Worm (Caenorhabditis elegans) whole organism, L1 larva: ENCODE measurements around the gene W06A7.4.

Source experiments
- C16A3.4 ChIP-seq: fragments of 150-350 bp; optimal IDR thresholded peaks from 2 replicates; lab custom pipeline; 2014; ENCODE audit warnings: missing biosample characterization, missing genetic modification characterization
- C34B4.2 ChIP-seq: sonication (generic microtip); optimal IDR thresholded peaks from 2 replicates; lab custom pipeline; 2017; ENCODE audit warnings: mild to moderate bottlenecking, missing genetic modification characterization, missing compliant biosample characterization
- aly-2 ChIP-seq: fragments of 150-350 bp; optimal IDR thresholded peaks from 2 replicates; lab custom pipeline; 2014; ENCODE audit warnings: missing biosample characterization, missing genetic modification characterization
- blmp-1 ChIP-seq: fragments of 150-350 bp; optimal IDR thresholded peaks from 2 replicates; lab custom pipeline; 2014; ENCODE audit warnings: missing biosample characterization, missing genetic modification characterization
- ceh-63 ChIP-seq: fragments of 200-800 bp; sonication (Bioruptor generic); optimal IDR thresholded peaks from 2 replicates; lab custom pipeline; 2018; ENCODE audit warnings: mild to moderate bottlenecking, missing genetic modification characterization, missing compliant biosample characterization
- ceh-8 ChIP-seq: fragments of 200-800 bp; sonication (Bioruptor generic); optimal IDR thresholded peaks from 2 replicates; lab custom pipeline; 2018; ENCODE audit warnings: mild to moderate bottlenecking, missing genetic modification characterization, moderate library complexity, missing compliant biosample characterization
- ceh-90 ChIP-seq: sonication (generic microtip); optimal IDR thresholded peaks from 2 replicates; lab custom pipeline; 2016; ENCODE audit warnings: missing genetic modification characterization, missing compliant biosample characterization
- dpl-1 ChIP-seq, 3 experiments: fragments of 150-350 bp in 2 of 3; sonication (generic microtip) in 1 of 3; optimal IDR thresholded peaks; 2 replicates each; lab custom pipeline; 2014 to 2017; ENCODE audit warnings: missing biosample characterization in 3 of 3, missing genetic modification characterization in 3 of 3, missing genetic modification reagents in 3 of 3
- dsc-1 ChIP-seq: sonication (generic microtip); optimal IDR thresholded peaks from 2 replicates; lab custom pipeline; 2016; ENCODE audit warnings: mild to moderate bottlenecking, missing genetic modification characterization, missing compliant biosample characterization
- efl-1 ChIP-seq, 4 experiments: fragments of 150-350 bp; optimal IDR thresholded peaks in 3 of 4; peaks in 1 of 4; 1 replicate in 1 of 4; 2 replicates in 3 of 4; lab custom pipeline; 2014; ENCODE audit warnings: missing biosample characterization in 2 of 4, missing genetic modification characterization in 2 of 4, missing genetic modification reagents in 2 of 4
- efl-3 ChIP-seq: fragments of 200-800 bp; sonication (Bioruptor generic); optimal IDR thresholded peaks from 2 replicates; lab custom pipeline; 2018; ENCODE audit warnings: mild to moderate bottlenecking, missing genetic modification characterization, missing compliant biosample characterization
- egl-27 ChIP-seq, 2 experiments: fragments of 150-350 bp in 1 of 2; sonication (generic microtip); optimal IDR thresholded peaks; 3 replicates each; lab custom pipeline; 2017 to 2018; ENCODE audit warnings: missing biosample characterization in 2 of 2, missing genetic modification characterization in 2 of 2, missing genetic modification reagents in 2 of 2
- isw-1 ChIP-seq: fragments of 200-800 bp; sonication (Bioruptor generic); IDR thresholded peaks from 2 replicates; pipeline ENCODE4 v1.3.6; 2022; ENCODE audit warnings: missing genetic modification characterization, missing compliant biosample characterization
- lin-13 ChIP-seq: fragments of 150-350 bp; optimal IDR thresholded peaks from 2 replicates; lab custom pipeline; 2014; ENCODE audit warnings: missing biosample characterization, missing genetic modification reagents, missing genetic modification characterization
- lin-14 ChIP-seq: fragments of 200-800 bp; sonication (Bioruptor generic); optimal IDR thresholded peaks from 2 replicates; lab custom pipeline; 2018; ENCODE audit warnings: mild to moderate bottlenecking, missing genetic modification characterization, moderate library complexity, missing compliant biosample characterization
- lin-35 ChIP-seq, 2 experiments: fragments of 150-350 bp; optimal IDR thresholded peaks; 2 replicates each; lab custom pipeline; 2014; ENCODE audit warnings: missing biosample characterization in 2 of 2, missing genetic modification characterization in 2 of 2, missing genetic modification reagents in 2 of 2
- lin-39 ChIP-seq: fragments of 150-350 bp; optimal IDR thresholded peaks from 2 replicates; lab custom pipeline; 2014; ENCODE audit warnings: missing biosample characterization, missing genetic modification reagents, missing genetic modification characterization
- lir-3 ChIP-seq: sonication (generic microtip); optimal IDR thresholded peaks from 2 replicates; lab custom pipeline; 2016; ENCODE audit warnings: mild to moderate bottlenecking, missing genetic modification characterization, moderate library complexity, missing compliant biosample characterization; ENCODE audit not compliant: poor library complexity
- lsy-2 ChIP-seq, 2 experiments: fragments of 150-350 bp; optimal IDR thresholded peaks; 2 replicates each; lab custom pipeline; 2014; ENCODE audit warnings: missing biosample characterization in 2 of 2, missing genetic modification characterization in 2 of 2
- mab-9 ChIP-seq: fragments of 200-800 bp; sonication (Bioruptor generic); IDR thresholded peaks from 2 replicates; pipeline ENCODE4 v1.3.6; 2022; ENCODE audit warnings: missing genetic modification reagents, missing genetic modification characterization, missing compliant biosample characterization
- mdl-1 ChIP-seq, 2 experiments: fragments of 150-350 bp; optimal IDR thresholded peaks; 2 replicates each; lab custom pipeline; 2014 to 2017; ENCODE audit warnings: missing biosample characterization in 2 of 2, missing genetic modification characterization in 2 of 2, inconsistent platforms in 1 of 2
- mef-2 ChIP-seq: fragments of 150-350 bp; optimal IDR thresholded peaks from 2 replicates; lab custom pipeline; 2014; ENCODE audit warnings: missing biosample characterization, missing genetic modification characterization
- mep-1 ChIP-seq: fragments of 150-350 bp; optimal IDR thresholded peaks from 2 replicates; lab custom pipeline; 2014; ENCODE audit warnings: missing biosample characterization, missing genetic modification characterization
- nhr-11 ChIP-seq: fragments of 150-350 bp; optimal IDR thresholded peaks from 2 replicates; lab custom pipeline; 2014; ENCODE audit warnings: missing biosample characterization, missing genetic modification characterization
- nhr-19 ChIP-seq: fragments of 200-800 bp; sonication (Bioruptor generic); conservative IDR thresholded peaks from 2 replicates; pipeline ENCODE4 v1.3.6; 2022; ENCODE audit warnings: missing genetic modification characterization, missing compliant biosample characterization
- nhr-20 ChIP-seq: sonication (generic microtip); optimal IDR thresholded peaks from 2 replicates; lab custom pipeline; 2016; ENCODE audit warnings: mild to moderate bottlenecking, missing genetic modification characterization, missing compliant biosample characterization
- nhr-47 ChIP-seq: sonication (generic microtip); optimal IDR thresholded peaks from 2 replicates; lab custom pipeline; 2016; ENCODE audit warnings: mild to moderate bottlenecking, missing genetic modification characterization, moderate library complexity, missing compliant biosample characterization
- nhr-71 ChIP-seq: sonication (generic microtip); optimal IDR thresholded peaks from 2 replicates; lab custom pipeline; 2016; ENCODE audit warnings: mild to moderate bottlenecking, missing genetic modification characterization, moderate library complexity, missing compliant biosample characterization
- nhr-84 ChIP-seq: sonication (generic microtip); optimal IDR thresholded peaks from 2 replicates; lab custom pipeline; 2017; ENCODE audit warnings: missing biosample characterization, missing genetic modification characterization
- pag-3 ChIP-seq: sonication (generic microtip); optimal IDR thresholded peaks from 2 replicates; lab custom pipeline; 2017; ENCODE audit warnings: missing genetic modification characterization, mild to moderate bottlenecking, missing compliant biosample characterization, antibody characterized with exemption, borderline replicate concordance; ENCODE audit not compliant: insufficient read depth
- rnt-1 ChIP-seq: sonication (generic microtip); optimal IDR thresholded peaks from 2 replicates; lab custom pipeline; 2016; ENCODE audit warnings: mild to moderate bottlenecking, missing genetic modification characterization, moderate library complexity, missing compliant biosample characterization
- skn-1 ChIP-seq: fragments of 150-350 bp; optimal IDR thresholded peaks from 2 replicates; lab custom pipeline; 2014; ENCODE audit warnings: missing biosample characterization, missing genetic modification characterization
- snu-23 ChIP-seq: sonication (generic microtip); optimal IDR thresholded peaks from 2 replicates; lab custom pipeline; 2016; ENCODE audit warnings: missing genetic modification characterization, missing compliant biosample characterization
- sup-37 ChIP-seq: fragments of 200-800 bp; sonication (Bioruptor generic); optimal IDR thresholded peaks from 2 replicates; lab custom pipeline; 2018; ENCODE audit warnings: mild to moderate bottlenecking, missing genetic modification characterization, missing compliant biosample characterization
- swsn-7 ChIP-seq: sonication (generic microtip); optimal IDR thresholded peaks from 2 replicates; lab custom pipeline; 2016; ENCODE audit warnings: missing genetic modification characterization, missing compliant biosample characterization
- tbx-2 ChIP-seq: sonication (generic microtip); optimal IDR thresholded peaks from 2 replicates; lab custom pipeline; 2016; ENCODE audit warnings: missing genetic modification characterization, missing compliant biosample characterization
- unc-130 ChIP-seq: fragments of 150-350 bp; optimal IDR thresholded peaks from 2 replicates; lab custom pipeline; 2017; ENCODE audit warnings: missing biosample characterization, missing genetic modification characterization, inconsistent platforms
- xbp-1 ChIP-seq: sonication (generic microtip); optimal IDR thresholded peaks from 2 replicates; lab custom pipeline; 2016; ENCODE audit warnings: missing genetic modification characterization, missing compliant biosample characterization
- ztf-4 ChIP-seq: fragments of 150-350 bp; optimal IDR thresholded peaks from 2 replicates; lab custom pipeline; 2014; ENCODE audit warnings: missing biosample characterization, missing genetic modification characterization

W06A7.4 gene

DNA sequence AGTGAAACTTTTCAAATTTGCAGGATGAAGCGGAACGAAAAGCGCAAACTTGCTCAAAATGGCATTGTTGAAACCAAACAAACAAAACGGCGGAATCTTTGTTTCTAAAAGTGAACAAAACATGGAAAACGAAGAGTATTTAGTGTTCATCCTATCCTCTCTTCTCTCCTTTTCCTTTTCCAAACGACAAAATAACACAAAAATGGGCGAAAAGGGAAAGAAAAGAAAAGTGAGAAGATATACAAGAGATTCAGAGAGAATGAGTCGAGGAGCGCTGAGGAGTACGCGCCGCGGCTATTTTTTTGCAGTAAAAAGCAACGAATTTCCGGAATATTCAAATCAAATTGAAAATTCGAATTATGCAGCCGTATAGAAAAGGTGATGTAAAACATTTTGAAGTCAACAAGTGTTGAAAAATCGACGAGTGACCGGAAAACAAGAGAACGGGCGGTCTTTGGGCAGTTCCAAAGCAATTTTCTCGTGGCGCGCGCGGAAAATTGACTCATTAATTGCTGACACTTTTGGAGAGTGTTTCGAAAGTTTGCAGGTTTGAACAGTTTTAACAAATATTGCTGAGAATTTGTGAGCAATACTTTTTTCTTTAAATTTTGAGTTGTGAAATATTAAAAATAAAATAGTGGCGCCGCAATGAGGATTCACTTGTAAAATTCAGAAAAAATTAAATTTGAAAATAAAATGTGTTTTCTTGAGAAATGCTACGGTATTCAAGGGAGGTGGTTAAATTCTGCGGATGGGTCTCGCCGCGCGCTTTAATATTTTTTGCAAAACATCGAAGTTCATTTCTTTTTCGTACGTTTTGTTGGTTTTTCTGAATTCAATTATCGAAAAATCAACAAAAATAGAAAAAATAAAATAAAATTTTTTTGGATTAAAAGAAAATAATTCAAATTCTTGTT, 11.1 kb downstream of the W06A7.4 start:
- TF ChIP-seq blmp-1 (peak; percentile 93), lin-14 (peak; percentile 55), mab-9 (GFP tag; lab: Robert Waterston, UW) (no peak), snu-23 (GFP tag; lab: Kevin White, UChicago) (peak; percentile 0)

ce11 chrV:14838130-14838529, 13.9 kb downstream of the W06A7.4 start:
- TF ChIP-seq lir-3 (tag; lab: Kevin White, UChicago) (no peak), dpl-1 (GFP tag; optimal IDR thresholded peaks at IDR 0.05; lab: Kevin White, UChicago) (no peak), lin-14 (no peak), nhr-11 (tag; lab: Kevin White, UChicago) (no peak), isw-1 (GFP tag; lab: Robert Waterston, UW) (no peak), mdl-1 (tag; optimal IDR thresholded peaks at IDR 0.05; lab: Kevin White, UChicago) (no peak), C34B4.2 (tag; lab: Kevin White, UChicago) (no peak)

ce11 chrV:14841660-14842059, 17.4 kb downstream of the W06A7.4 start:
- TF ChIP-seq mep-1 = no peak
- TF ChIP-seq ceh-63 (GFP tag; lab: Kevin White, UChicago) = no peak
- no peak for TF ChIP-seq nhr-47 (tag; lab: Kevin White, UChicago)
- no peak for TF ChIP-seq aly-2 (tag; lab: Kevin White, UChicago)
- TF ChIP-seq lsy-2 (tag; optimal IDR thresholded peaks at IDR 0.05; lab: Kevin White, UChicago) = no peak
- no peak for TF ChIP-seq tbx-2 (tag; lab: Kevin White, UChicago)
- TF ChIP-seq xbp-1 (tag; lab: Kevin White, UChicago) = no peak
- TF ChIP-seq lin-35 (GFP tag; optimal IDR thresholded peaks at IDR 0.05; lab: Kevin White, UChicago) = no peak
- no peak for TF ChIP-seq mef-2
- no peak for TF ChIP-seq efl-3 (GFP tag; lab: Kevin White, UChicago)
- no peak for TF ChIP-seq ztf-4 (tag; lab: Kevin White, UChicago)
- no peak for TF ChIP-seq nhr-84 (tag; lab: Kevin White, UChicago)

DNA sequence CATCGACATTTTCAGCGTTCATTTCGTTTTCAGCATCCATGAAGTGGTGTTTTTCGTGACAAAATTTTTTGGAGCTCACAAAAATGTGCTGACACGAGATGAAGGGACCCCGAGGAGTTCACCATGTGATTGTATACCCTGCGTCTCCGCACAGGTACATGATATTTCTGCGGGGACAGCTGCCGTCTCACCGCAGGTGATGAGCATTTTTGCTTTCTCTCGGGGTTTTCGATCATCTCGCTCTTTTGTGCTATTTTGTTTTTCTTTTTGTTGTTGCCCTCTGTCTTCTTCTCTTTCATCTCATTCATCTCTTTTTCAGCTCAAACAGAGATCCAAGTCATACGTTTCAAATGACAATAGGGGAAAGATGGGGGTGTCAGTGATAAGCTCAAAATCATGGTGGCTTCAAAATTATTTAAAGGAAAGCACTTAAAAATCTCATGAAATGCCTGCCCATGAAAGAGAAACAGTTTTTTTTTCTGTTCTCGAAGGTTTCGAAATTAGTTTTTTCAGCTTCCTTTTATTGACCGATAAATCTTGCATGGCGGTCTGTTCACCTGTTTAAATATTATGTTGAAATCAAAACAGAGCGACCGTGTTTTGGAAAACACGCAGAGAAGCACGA, 23.2 kb downstream of the W06A7.4 start, which contains the start of gene ret-1:
ret-1 (minus strand) TSS at position 123 of the 625 bp plus-strand sequence.
- TF ChIP-seq xbp-1 (tag; lab: Kevin White, UChicago) (peak; percentile 31), rnt-1 (tag; lab: Kevin White, UChicago) (peak; percentile 93), ceh-8 (GFP tag; lab: Kevin White, UChicago) (no peak), nhr-47 (tag; lab: Kevin White, UChicago) (peak; percentile 21), efl-1 (optimal IDR thresholded peaks at IDR 0.05; lab: Kevin White, UChicago) (peak; percentile 16 to 45), efl-1 (GFP tag; optimal IDR thresholded peaks at IDR 0.05 in 1 of 2; lab: Kevin White, UChicago) (peak in 1 of 2 experiments; percentile 88), tbx-2 (tag; lab: Kevin White, UChicago) (peak; percentile 31), mdl-1 (tag; optimal IDR thresholded peaks at IDR 0.05; lab: Kevin White, UChicago) (peak in 1 of 2 experiments; percentile 59), lin-39 (tag; lab: Kevin White, UChicago) (peak; percentile 11), dpl-1 (GFP tag; optimal IDR thresholded peaks at IDR 0.05; lab: Kevin White, UChicago) (peak in 1 of 3 experiments; percentile 10), snu-23 (GFP tag; lab: Kevin White, UChicago) (peak; percentile 72), swsn-7 (tag; lab: Kevin White, UChicago) (peak; percentile 29), egl-27 (tag; optimal IDR thresholded peaks at IDR 0.05; lab: Kevin White, UChicago) (no peak), dsc-1 (tag; lab: Kevin White, UChicago) (no peak), nhr-71 (tag; lab: Kevin White, UChicago) (peak; percentile 87), skn-1 (tag; lab: Kevin White, UChicago) (no peak), ceh-90 (tag; lab: Kevin White, UChicago) (no peak), lin-13 (GFP tag; lab: Kevin White, UChicago) (peak; percentile 43), pag-3 (tag; lab: Kevin White, UChicago) (peak; percentile 18), unc-130 (peak; percentile 13), nhr-20 (peak; percentile 58), C16A3.4 (tag; lab: Kevin White, UChicago) (peak; percentile 9), sup-37 (GFP tag; lab: Kevin White, UChicago) (no peak), lsy-2 (tag; optimal IDR thresholded peaks at IDR 0.05; lab: Kevin White, UChicago) (peak; percentile 52 to 56), mep-1 (peak; percentile 44), nhr-19 (GFP tag; lab: Robert Waterston, UW) (peak; percentile 80), lin-14 (peak; percentile 81)
